Worm (Caenorhabditis elegans) whole organism, late embryonic: Measurements from ENCODE around the gene hda-5.

Experiments
- C08G9.2 ChIP-seq: sonication (generic microtip); optimal IDR thresholded peaks from 2 replicates; lab custom pipeline; 2016; ENCODE audit warnings: mild to moderate bottlenecking, missing genetic modification characterization, moderate library complexity, missing compliant biosample characterization
- K02D7.2 ChIP-seq: sonication (generic microtip); optimal IDR thresholded peaks from 2 replicates; lab custom pipeline; 2017; ENCODE audit warnings: mild to moderate bottlenecking, missing genetic modification characterization, missing compliant biosample characterization
- Y22D7AL.16 ChIP-seq: sonication (generic microtip); optimal IDR thresholded peaks from 2 replicates; lab custom pipeline; 2016; ENCODE audit warnings: missing genetic modification characterization, missing compliant biosample characterization
- ahr-1 ChIP-seq: sonication (generic microtip); optimal IDR thresholded peaks from 2 replicates; lab custom pipeline; 2016; ENCODE audit warnings: missing genetic modification characterization, missing compliant biosample characterization
- ama-1 ChIP-seq: fragments of 150-350 bp; optimal IDR thresholded peaks from 2 replicates; lab custom pipeline; 2014
- ceh-14 ChIP-seq: sonication (generic microtip); optimal IDR thresholded peaks from 2 replicates; lab custom pipeline; 2016; ENCODE audit warnings: missing genotype, missing genetic modification characterization, missing compliant biosample characterization
- ceh-18 ChIP-seq: sonication (generic microtip); optimal IDR thresholded peaks from 2 replicates; lab custom pipeline; 2016; ENCODE audit warnings: missing genetic modification characterization, missing compliant biosample characterization
- ceh-19 ChIP-seq: fragments of 200-800 bp; sonication (Bioruptor generic); optimal IDR thresholded peaks from 2 replicates; lab custom pipeline; 2018; ENCODE audit warnings: mild to moderate bottlenecking, missing genetic modification characterization, missing compliant biosample characterization
- ceh-22 ChIP-seq: sonication (generic microtip); optimal IDR thresholded peaks from 2 replicates; lab custom pipeline; 2017; ENCODE audit warnings: missing biosample characterization, missing genetic modification characterization
- ceh-24 ChIP-seq: sonication (generic microtip); optimal IDR thresholded peaks from 2 replicates; lab custom pipeline; 2016; ENCODE audit warnings: mild to moderate bottlenecking, missing genetic modification characterization, missing compliant biosample characterization
- ceh-31 ChIP-seq: sonication (generic microtip); optimal IDR thresholded peaks from 2 replicates; lab custom pipeline; 2016; ENCODE audit warnings: missing genetic modification characterization, missing compliant biosample characterization
- ceh-48 ChIP-seq: sonication (generic microtip); optimal IDR thresholded peaks from 2 replicates; lab custom pipeline; 2016; ENCODE audit warnings: missing genetic modification characterization, inconsistent platforms, missing compliant biosample characterization
- dmd-4 ChIP-seq: sonication (generic microtip); optimal IDR thresholded peaks from 2 replicates; lab custom pipeline; 2016; ENCODE audit warnings: borderline replicate concordance, missing genetic modification characterization, missing compliant biosample characterization
- dve-1 ChIP-seq: sonication (generic microtip); optimal IDR thresholded peaks from 2 replicates; lab custom pipeline; 2017; ENCODE audit warnings: antibody characterized with exemption, mild to moderate bottlenecking, missing genetic modification characterization, missing compliant biosample characterization
- fax-1 ChIP-seq: sonication (generic microtip); optimal IDR thresholded peaks from 2 replicates; lab custom pipeline; 2016; ENCODE audit warnings: missing genotype, missing genetic modification characterization, missing compliant biosample characterization
- gmeb-2 ChIP-seq: sonication (generic microtip); optimal IDR thresholded peaks from 2 replicates; lab custom pipeline; 2016; ENCODE audit warnings: missing genetic modification characterization, inconsistent platforms, missing compliant biosample characterization
- hlh-13 ChIP-seq: fragments of 200-800 bp; sonication (Bioruptor generic); optimal IDR thresholded peaks from 2 replicates; lab custom pipeline; 2018; ENCODE audit warnings: mild to moderate bottlenecking, missing genetic modification characterization, missing compliant biosample characterization
- hlh-15 ChIP-seq: sonication (generic microtip); optimal IDR thresholded peaks from 2 replicates; lab custom pipeline; 2016; ENCODE audit warnings: missing genetic modification characterization, missing compliant biosample characterization
- hlh-30 ChIP-seq: sonication (generic microtip); optimal IDR thresholded peaks from 2 replicates; lab custom pipeline; 2017; ENCODE audit warnings: antibody characterized with exemption, missing genetic modification characterization, missing compliant biosample characterization; ENCODE audit not compliant: insufficient read depth
- hlh-6 ChIP-seq: sonication (generic microtip); optimal IDR thresholded peaks from 2 replicates; lab custom pipeline; 2016; ENCODE audit warnings: missing genotype, missing genetic modification characterization, missing compliant biosample characterization
- hlh-8 ChIP-seq: sonication (generic microtip); optimal IDR thresholded peaks from 2 replicates; lab custom pipeline; 2016; ENCODE audit warnings: missing genotype, missing genetic modification characterization, missing compliant biosample characterization
- lin-11 ChIP-seq: fragments of 200-800 bp; sonication (Bioruptor generic); optimal IDR thresholded peaks from 2 replicates; lab custom pipeline; 2018; ENCODE audit warnings: mild to moderate bottlenecking, missing genetic modification characterization, missing compliant biosample characterization
- madf-2 ChIP-seq: sonication (generic microtip); optimal IDR thresholded peaks from 2 replicates; lab custom pipeline; 2017; ENCODE audit warnings: missing genetic modification characterization, missing compliant biosample characterization
- mec-3 ChIP-seq: sonication (generic microtip); optimal IDR thresholded peaks from 2 replicates; lab custom pipeline; 2016; ENCODE audit warnings: borderline replicate concordance, missing genetic modification characterization, missing compliant biosample characterization
- nfya-1 ChIP-seq: sonication (generic microtip); optimal IDR thresholded peaks from 2 replicates; lab custom pipeline; 2017; ENCODE audit warnings: missing genetic modification characterization, mild to moderate bottlenecking, missing compliant biosample characterization, antibody characterized with exemption, moderate library complexity
- npax-4 ChIP-seq: sonication (generic microtip); optimal IDR thresholded peaks from 2 replicates; lab custom pipeline; 2016; ENCODE audit warnings: missing genetic modification characterization, missing compliant biosample characterization
- pag-3 ChIP-seq: sonication (generic microtip); optimal IDR thresholded peaks from 2 replicates; lab custom pipeline; 2016; ENCODE audit warnings: missing compliant biosample characterization, missing genetic modification characterization, borderline replicate concordance
- pha-2 ChIP-seq: sonication (generic microtip); optimal IDR thresholded peaks from 2 replicates; lab custom pipeline; 2017; ENCODE audit warnings: mild to moderate bottlenecking, missing genetic modification characterization, missing compliant biosample characterization
- pha-4 ChIP-seq: fragments of 150-350 bp; optimal IDR thresholded peaks from 2 replicates; lab custom pipeline; 2018; ENCODE audit warnings: missing biosample characterization, missing genetic modification reagents, missing genetic modification characterization
- pqm-1 ChIP-seq: sonication (generic microtip); optimal IDR thresholded peaks from 2 replicates; lab custom pipeline; 2016; ENCODE audit warnings: missing genetic modification characterization, missing compliant biosample characterization
- pros-1 ChIP-seq: fragments of 150-350 bp; optimal IDR thresholded peaks from 2 replicates; lab custom pipeline; 2014; ENCODE audit warnings: missing biosample characterization, missing genetic modification reagents, missing genetic modification characterization
- ref-2 ChIP-seq: sonication (generic microtip); optimal IDR thresholded peaks from 2 replicates; lab custom pipeline; 2016; ENCODE audit warnings: missing genetic modification characterization, missing compliant biosample characterization
- sox-4 ChIP-seq: sonication (generic microtip); optimal IDR thresholded peaks from 2 replicates; lab custom pipeline; 2017; ENCODE audit warnings: mild to moderate bottlenecking, missing genetic modification characterization, inconsistent platforms, missing compliant biosample characterization
- syd-9 ChIP-seq: sonication (generic microtip); optimal IDR thresholded peaks from 2 replicates; lab custom pipeline; 2016; ENCODE audit warnings: mild to moderate bottlenecking, missing genetic modification characterization, moderate library complexity, missing compliant biosample characterization
- ttx-3 ChIP-seq: sonication (generic microtip); optimal IDR thresholded peaks from 2 replicates; lab custom pipeline; 2016; ENCODE audit warnings: missing genetic modification reagents, missing genetic modification characterization, missing compliant biosample characterization
- unc-3 ChIP-seq, 2 experiments: fragments of 200-800 bp in 1 of 2; sonication (Bioruptor generic) in 1 of 2; sonication (generic microtip) in 1 of 2; conservative IDR thresholded peaks in 1 of 2; optimal IDR thresholded peaks in 1 of 2; 2 replicates each; pipeline versions ENCODE4 v1.3.6 to Lab custom; 2016 to 2022; ENCODE audit warnings: missing compliant biosample characterization in 2 of 2, missing genetic modification characterization in 2 of 2, missing genetic modification reagents in 1 of 2
- unc-86 ChIP-seq: sonication (generic microtip); optimal IDR thresholded peaks from 2 replicates; lab custom pipeline; 2016; ENCODE audit warnings: missing genetic modification characterization, missing compliant biosample characterization
- zip-5 ChIP-seq: sonication (generic microtip); optimal IDR thresholded peaks from 2 replicates; lab custom pipeline; 2016; ENCODE audit warnings: missing genetic modification characterization, missing compliant biosample characterization
- ztf-16 ChIP-seq: sonication (generic microtip); optimal IDR thresholded peaks from 2 replicates; lab custom pipeline; 2017; ENCODE audit warnings: missing genetic modification characterization, missing compliant biosample characterization

hda-5 gene

DNA sequence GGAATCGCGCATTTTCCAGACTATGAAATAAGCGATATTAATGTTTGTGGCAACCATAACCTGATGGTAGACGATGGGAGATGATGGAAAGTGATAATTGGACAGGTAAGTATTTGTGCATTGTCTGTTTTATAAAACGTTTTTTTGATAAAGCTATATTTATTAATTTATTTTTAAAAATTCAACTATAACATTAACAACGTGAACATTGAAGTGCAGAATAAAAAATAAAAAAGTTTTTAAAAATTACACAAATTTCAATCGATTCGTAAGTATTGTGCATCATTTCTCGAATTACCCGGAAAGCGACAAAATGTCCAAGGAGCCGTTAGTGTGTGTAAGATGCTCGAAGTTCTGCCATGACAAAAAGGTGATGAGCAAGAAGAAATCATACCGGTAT, 7.4 kb downstream of the hda-5 start, which contains the start of gene jmjd-1.1:
jmjd-1.1 (plus strand) TSS at position 301 of the 400 bp plus-strand sequence.
- TF ChIP-seq hlh-30 (no peak), hlh-15 (tag; lab: Kevin White, UChicago) (no peak), mec-3 (tag; lab: Kevin White, UChicago) (no peak), dve-1 (tag; lab: Kevin White, UChicago) (no peak), hlh-6 (tag; lab: Kevin White, UChicago) (no peak), pha-4 (tag; lab: Kevin White, UChicago) (no peak), C08G9.2 (tag; lab: Kevin White, UChicago) (no peak), pag-3 (no peak), pros-1 (tag; lab: Kevin White, UChicago) (no peak)

DNA sequence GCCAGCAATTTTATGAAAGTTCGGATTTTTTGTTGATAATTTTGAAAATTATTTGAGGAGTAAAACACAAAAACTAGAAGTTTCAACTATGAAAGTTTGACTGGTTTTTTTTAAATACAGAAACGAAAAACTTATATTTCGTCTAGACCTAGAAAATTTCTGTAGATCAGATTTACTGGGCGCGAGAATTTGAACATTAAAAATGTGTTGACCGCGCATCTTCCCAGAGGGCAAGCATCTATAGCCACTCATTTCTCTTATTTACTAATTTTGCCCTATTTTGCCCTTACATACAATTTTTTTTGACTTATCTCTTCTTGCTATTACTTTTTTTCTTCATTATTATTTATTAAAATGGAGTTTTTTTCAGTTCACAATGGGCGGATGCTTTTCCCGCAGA, 10.1 kb downstream of the hda-5 start, which contains the start of gene F43G6.10:
F43G6.10 (plus strand) TSS at position 371 of the 400 bp plus-strand sequence.
- no peak for TF ChIP-seq hlh-8 (tag; lab: Kevin White, UChicago)
- TF ChIP-seq npax-4 (tag; lab: Kevin White, UChicago) = no peak
- TF ChIP-seq ceh-14 (tag; lab: Kevin White, UChicago) = no peak
- no peak for TF ChIP-seq unc-3 (GFP tag; conservative IDR thresholded peaks at IDR 0.05; lab: Robert Waterston, UW)
- TF ChIP-seq unc-3 (tag; optimal IDR thresholded peaks at IDR 0.05; lab: Kevin White, UChicago) = no peak
- no peak for TF ChIP-seq ttx-3 (tag; lab: Kevin White, UChicago)
- TF ChIP-seq dve-1 (tag; lab: Kevin White, UChicago) = no peak
- TF ChIP-seq hlh-13 (GFP tag; lab: Kevin White, UChicago) = no peak
- TF ChIP-seq ceh-31 = no peak
- no peak for TF ChIP-seq ref-2
- TF ChIP-seq K02D7.2 = no peak
- no peak for TF ChIP-seq madf-2 (tag; lab: Kevin White, UChicago)
- TF ChIP-seq ama-1 = no peak
- TF ChIP-seq ceh-18 = no peak
- no peak for TF ChIP-seq nfya-1 (tag; lab: Kevin White, UChicago)
- no peak for TF ChIP-seq sox-4 (tag; lab: Kevin White, UChicago)
- TF ChIP-seq ceh-24 (tag; lab: Kevin White, UChicago) = no peak
- no peak for TF ChIP-seq Y22D7AL.16 (tag; lab: Kevin White, UChicago)
- TF ChIP-seq fax-1 (tag; lab: Kevin White, UChicago) = no peak
- TF ChIP-seq ztf-16 (tag; lab: Kevin White, UChicago) = no peak
- TF ChIP-seq, all 69 proteins: peak for 0

DNA sequence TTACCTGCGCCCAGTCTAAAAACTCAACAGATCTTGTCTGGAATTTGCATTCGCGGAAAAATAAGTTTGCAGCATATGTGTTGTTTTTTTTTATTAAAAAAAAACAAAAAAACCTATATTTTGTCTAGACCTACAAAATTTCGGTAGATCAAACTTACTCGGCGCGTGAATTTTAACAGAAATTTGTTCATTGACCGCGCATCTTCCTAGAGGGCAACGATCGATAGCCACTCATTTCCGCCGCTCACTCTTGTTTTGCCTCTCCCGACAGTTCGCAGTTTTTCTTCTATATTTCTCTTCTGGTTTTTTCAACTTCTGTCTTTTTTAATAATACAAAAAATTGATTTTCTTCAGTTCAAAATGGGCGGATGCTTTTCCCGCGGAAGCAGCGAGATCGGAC, 11.6 kb downstream of the hda-5 start, which contains the start of gene F43G6.7:
F43G6.7 (plus strand) TSS at position 355 of the 400 bp plus-strand sequence.
- no peak for TF ChIP-seq dmd-4
- no peak for TF ChIP-seq hlh-8 (tag; lab: Kevin White, UChicago)
- no peak for TF ChIP-seq hlh-13 (GFP tag; lab: Kevin White, UChicago)
- TF ChIP-seq ceh-22 (tag; lab: Kevin White, UChicago) = no peak
- TF ChIP-seq K02D7.2 = no peak
- TF ChIP-seq hlh-6 (tag; lab: Kevin White, UChicago) = no peak
- TF ChIP-seq zip-5 (tag; lab: Kevin White, UChicago) = no peak
- no peak for TF ChIP-seq madf-2 (tag; lab: Kevin White, UChicago)
- TF ChIP-seq unc-86 (tag; lab: Kevin White, UChicago) = no peak
- TF ChIP-seq ttx-3 (tag; lab: Kevin White, UChicago) = no peak
- no peak for TF ChIP-seq syd-9 (tag; lab: Kevin White, UChicago)
- TF ChIP-seq fax-1 (tag; lab: Kevin White, UChicago) = no peak
- TF ChIP-seq ceh-48 (tag; lab: Kevin White, UChicago) = no peak
- no peak for TF ChIP-seq pha-2 (tag; lab: Kevin White, UChicago)
- no peak for TF ChIP-seq gmeb-2
- no peak for TF ChIP-seq lin-11 (tag; lab: Kevin White, UChicago)
- TF ChIP-seq ceh-19 (GFP tag; lab: Kevin White, UChicago) = no peak
- no peak for TF ChIP-seq pqm-1 (tag; lab: Kevin White, UChicago)
- no peak for TF ChIP-seq ahr-1 (tag; lab: Kevin White, UChicago)
